Fruit fly (Drosophila melanogaster): Measurements from ENCODE around the gene CG13054.
A peak's percentile ranks its signal among the peaks of the same experiment; 100 is the strongest.

The CG13054 gene

DNA sequence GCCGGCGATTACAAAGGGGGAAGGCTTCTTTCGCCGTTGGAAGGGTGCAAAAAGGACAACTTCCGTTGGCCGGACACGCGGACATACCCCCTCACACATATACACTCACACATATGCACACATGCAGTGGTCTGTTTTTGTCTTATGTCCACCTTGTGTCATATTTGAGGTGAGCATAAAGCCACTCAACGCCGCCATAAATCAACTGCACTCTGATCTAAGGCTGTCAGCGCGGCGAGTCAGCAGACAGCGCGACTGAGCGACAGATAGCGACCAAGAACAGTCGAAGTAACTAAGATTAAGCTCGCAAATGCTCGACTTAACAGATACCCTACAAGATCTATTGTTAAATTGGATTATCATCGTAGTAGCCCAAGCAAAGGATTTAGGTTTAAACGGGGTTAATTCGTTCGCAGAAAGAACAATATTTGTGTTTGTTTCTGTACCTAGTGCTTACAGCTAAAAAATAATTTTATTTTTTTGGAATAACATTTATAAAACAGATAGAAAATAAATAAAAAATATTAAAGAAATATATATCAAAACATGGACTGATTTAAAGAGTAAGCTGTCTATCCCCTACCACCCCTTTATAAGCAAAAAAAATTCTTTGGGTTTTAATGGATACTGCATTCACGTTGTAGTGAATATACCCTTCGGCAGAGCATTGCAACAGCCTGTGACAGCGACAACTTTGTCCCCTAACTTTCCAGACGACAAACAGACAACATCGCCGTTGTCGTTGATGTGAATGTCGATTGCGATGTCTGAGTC, 48.0 kb downstream of the CG13054 start:
- TF ChIP-seq foxo (GFP tag; optimal IDR thresholded peaks at IDR 0.05) (peak in 1 of 2 experiments; percentile 38), woc (GFP tag; optimal IDR thresholded peaks at IDR 0.05) (peak; percentile 36), dmrt93B (GFP tag; optimal IDR thresholded peaks at IDR 0.05) (peak; percentile 16), br (GFP tag; optimal IDR thresholded peaks at IDR 0.05) (no peak)

DNA sequence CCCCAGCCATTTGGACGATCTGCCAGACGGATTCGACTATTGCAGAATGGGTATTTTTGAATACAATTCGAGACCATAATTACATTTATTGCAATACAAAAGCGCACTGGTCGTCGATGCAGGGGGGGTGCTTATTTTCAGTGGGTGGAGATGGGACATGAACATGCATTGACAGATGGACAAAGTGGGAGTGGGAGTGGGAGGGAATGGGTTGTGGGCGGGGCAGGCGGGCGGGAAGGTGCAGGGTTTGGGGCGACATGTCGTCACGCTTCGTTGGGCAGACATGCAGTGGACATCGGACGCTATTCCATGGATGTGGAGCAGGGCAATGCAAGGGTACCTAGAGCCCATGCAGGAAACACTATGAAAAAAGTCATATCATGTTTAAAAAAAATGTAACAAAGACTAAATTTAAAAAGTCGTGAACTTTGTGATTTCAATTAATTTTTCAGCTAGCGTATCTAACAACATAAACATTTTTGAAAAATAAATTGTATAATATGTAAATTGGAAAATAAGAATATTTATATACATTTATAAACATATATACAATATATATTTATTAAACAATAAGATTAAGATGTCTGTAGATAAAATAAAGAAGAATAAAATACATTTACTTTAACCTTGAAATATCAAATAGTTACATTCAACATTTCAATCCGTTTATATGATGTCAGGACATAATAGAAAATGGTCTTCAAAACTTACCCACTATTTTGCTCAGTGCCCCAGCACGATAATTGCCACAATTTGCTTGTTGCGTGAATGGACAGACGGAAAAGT, 48.7 kb downstream of the CG13054 start:
- TF ChIP-seq lola (GFP tag; optimal IDR thresholded peaks at IDR 0.05): no peak
- TF ChIP-seq CG9705 (GFP tag; optimal IDR thresholded peaks at IDR 0.05): no peak
- no peak for TF ChIP-seq jim (GFP tag; optimal IDR thresholded peaks at IDR 0.05)
- TF ChIP-seq dl (GFP tag; optimal IDR thresholded peaks at IDR 0.05; ENCODE audit: insufficient read depth in 1 of 2, partially characterized antibody in 2 of 2): no peak
- TF ChIP-seq HLH106 (tag; optimal IDR thresholded peaks at IDR 0.05): no peak
- no peak for TF ChIP-seq h (GFP tag; optimal IDR thresholded peaks at IDR 0.05)
- no peak for TF ChIP-seq Hr83 (GFP tag; optimal IDR thresholded peaks at IDR 0.05; ENCODE audit: poor library complexity, severe bottlenecking)
- TF ChIP-seq CG32264 (GFP tag; optimal IDR thresholded peaks at IDR 0.05): no peak

Measured in whole organism, wandering third instar larva.